Worm (Caenorhabditis elegans) whole organism, mixed stage, embryonic: ENCODE measurements around the gene daf-5.

Experiments
- M03D4.4 ChIP-seq: sonication (generic microtip); optimal IDR thresholded peaks from 2 replicates; lab custom pipeline; 2017; ENCODE audit warnings: mild to moderate bottlenecking, missing genetic modification characterization, missing compliant biosample characterization
- bed-3 ChIP-seq: fragments of 200-800 bp; sonication (Bioruptor generic); optimal IDR thresholded peaks from 3 replicates; lab custom pipeline; 2018; ENCODE audit warnings: mild to moderate bottlenecking, missing genetic modification characterization, moderate library complexity, missing compliant biosample characterization
- blmp-1 ChIP-seq: fragments of 150-350 bp; optimal IDR thresholded peaks from 2 replicates; lab custom pipeline; 2014; ENCODE audit warnings: missing biosample characterization, missing genetic modification characterization
- ceh-39 ChIP-seq: fragments of 150-350 bp; optimal IDR thresholded peaks from 2 replicates; lab custom pipeline; 2014; ENCODE audit warnings: missing biosample characterization, missing genetic modification characterization
- ceh-43 ChIP-seq: fragments of 200-800 bp; sonication (Bioruptor generic); optimal IDR thresholded peaks from 2 replicates; lab custom pipeline; 2018; ENCODE audit warnings: mild to moderate bottlenecking, missing genetic modification characterization, moderate library complexity, missing compliant biosample characterization
- ceh-83 ChIP-seq: fragments of 200-800 bp; sonication (Bioruptor generic); optimal IDR thresholded peaks from 2 replicates; lab custom pipeline; 2018; ENCODE audit warnings: mild to moderate bottlenecking, missing genetic modification characterization, missing compliant biosample characterization
- ces-1 ChIP-seq: fragments of 150-350 bp; optimal IDR thresholded peaks from 2 replicates; lab custom pipeline; 2014; ENCODE audit warnings: missing biosample characterization, missing genetic modification reagents, missing genetic modification characterization
- cnd-1 ChIP-seq: fragments of 200-800 bp; sonication (Bioruptor generic); optimal IDR thresholded peaks from 2 replicates; lab custom pipeline; 2018; ENCODE audit warnings: mild to moderate bottlenecking, missing genetic modification characterization, missing compliant biosample characterization
- drap-1 ChIP-seq: fragments of 200-800 bp; sonication (Bioruptor generic); optimal IDR thresholded peaks from 3 replicates; lab custom pipeline; 2018; ENCODE audit warnings: mild to moderate bottlenecking, missing genetic modification characterization, missing compliant biosample characterization
- elt-1 ChIP-seq: sonication (generic microtip); optimal IDR thresholded peaks from 2 replicates; lab custom pipeline; 2017; ENCODE audit warnings: missing genetic modification characterization, mild to moderate bottlenecking, missing compliant biosample characterization, antibody characterized with exemption, moderate library complexity, borderline replicate concordance; ENCODE audit not compliant: insufficient read depth
- flh-1 ChIP-seq: fragments of 200-800 bp; sonication (Bioruptor generic); optimal IDR thresholded peaks from 2 replicates; lab custom pipeline; 2018; ENCODE audit warnings: mild to moderate bottlenecking, missing genetic modification characterization, moderate library complexity, missing compliant biosample characterization
- ham-2 ChIP-seq: fragments of 200-800 bp; sonication (Bioruptor generic); optimal IDR thresholded peaks from 2 replicates; lab custom pipeline; 2018; ENCODE audit warnings: mild to moderate bottlenecking, missing genetic modification characterization, missing compliant biosample characterization
- hlh-1 ChIP-seq: fragments of 150-350 bp; optimal IDR thresholded peaks from 2 replicates; lab custom pipeline; 2014; ENCODE audit warnings: missing biosample characterization, missing genetic modification reagents, missing genetic modification characterization
- lin-32 ChIP-seq: fragments of 200-800 bp; sonication (Bioruptor generic); optimal IDR thresholded peaks from 2 replicates; lab custom pipeline; 2018; ENCODE audit warnings: mild to moderate bottlenecking, missing genetic modification characterization, missing compliant biosample characterization
- lsy-2 ChIP-seq: fragments of 150-350 bp; optimal IDR thresholded peaks from 2 replicates; lab custom pipeline; 2014; ENCODE audit warnings: missing biosample characterization, missing genetic modification characterization
- mab-5 ChIP-seq: fragments of 150-350 bp; optimal IDR thresholded peaks from 2 replicates; lab custom pipeline; 2014; ENCODE audit warnings: missing biosample characterization, missing genetic modification characterization
- mep-1 ChIP-seq: fragments of 150-350 bp; optimal IDR thresholded peaks from 2 replicates; lab custom pipeline; 2017; ENCODE audit warnings: missing biosample characterization, missing genetic modification reagents, missing genetic modification characterization, inconsistent platforms
- mls-2 ChIP-seq: sonication (generic microtip); optimal IDR thresholded peaks from 2 replicates; lab custom pipeline; 2016; ENCODE audit warnings: mild to moderate bottlenecking, missing genetic modification characterization, moderate library complexity, missing compliant biosample characterization
- nhr-12 ChIP-seq: fragments of 150-350 bp; optimal IDR thresholded peaks from 2 replicates; lab custom pipeline; 2014; ENCODE audit warnings: missing biosample characterization, missing genetic modification characterization
- nhr-2 ChIP-seq: fragments of 150-350 bp; optimal IDR thresholded peaks from 2 replicates; lab custom pipeline; 2014; ENCODE audit warnings: missing biosample characterization, missing genetic modification characterization
- nhr-237 ChIP-seq: fragments of 150-350 bp; optimal IDR thresholded peaks from 2 replicates; lab custom pipeline; 2014; ENCODE audit warnings: missing biosample characterization, missing genetic modification characterization
- pha-4 ChIP-seq: fragments of 150-350 bp; optimal IDR thresholded peaks from 2 replicates; lab custom pipeline; 2018; ENCODE audit warnings: missing biosample characterization, missing genetic modification reagents, missing genetic modification characterization
- snpc-4 ChIP-seq: fragments of 150-350 bp; optimal IDR thresholded peaks from 2 replicates; lab custom pipeline; 2014; ENCODE audit warnings: missing biosample characterization, missing genetic modification characterization
- sptf-1 ChIP-seq: sonication (generic microtip); optimal IDR thresholded peaks from 2 replicates; lab custom pipeline; 2017; ENCODE audit warnings: mild to moderate bottlenecking, missing genetic modification characterization, moderate library complexity, missing compliant biosample characterization
- tbx-8 ChIP-seq: fragments of 200-800 bp; sonication (Bioruptor generic); optimal IDR thresholded peaks from 2 replicates; lab custom pipeline; 2018; ENCODE audit warnings: mild to moderate bottlenecking, missing genetic modification characterization, moderate library complexity, missing compliant biosample characterization
- unc-120 ChIP-seq: sonication (generic microtip); optimal IDR thresholded peaks from 2 replicates; lab custom pipeline; 2017; ENCODE audit warnings: missing genetic modification characterization, missing compliant biosample characterization; ENCODE audit not compliant: poor library complexity, severe bottlenecking
- unc-62 ChIP-seq: fragments of 150-350 bp; optimal IDR thresholded peaks from 2 replicates; lab custom pipeline; 2014; ENCODE audit warnings: missing biosample characterization, missing genetic modification reagents, missing genetic modification characterization
- zip-8 ChIP-seq: fragments of 150-350 bp; optimal IDR thresholded peaks from 2 replicates; lab custom pipeline; 2014; ENCODE audit warnings: missing biosample characterization, missing genetic modification characterization
- ztf-11 ChIP-seq: fragments of 150-350 bp; optimal IDR thresholded peaks from 2 replicates; lab custom pipeline; 2014; ENCODE audit warnings: missing biosample characterization, missing genetic modification characterization

The daf-5 gene

ce11 chrII:14049097-14049496 lies 3.0 kb downstream of the daf-5 start:
- TF ChIP-seq ceh-43 (GFP tag; lab: Kevin White, UChicago) (no peak), unc-62 (GFP tag; lab: Kevin White, UChicago) (peak; percentile 68), hlh-1 (tag; lab: Kevin White, UChicago) (peak; percentile 90), elt-1 (peak; percentile 30), ham-2 (GFP tag; lab: Kevin White, UChicago) (peak; percentile 30), mab-5 (tag; lab: Kevin White, UChicago) (no peak), unc-120 (tag; lab: Kevin White, UChicago) (peak; percentile 65)
- TF ChIP-seq, all 35 proteins: peak for 5

- TF ChIP-seq hlh-1 (tag; lab: Kevin White, UChicago): peak; percentile 5
- no peak for TF ChIP-seq mls-2 (tag; lab: Kevin White, UChicago)
- peak; percentile 33 for TF ChIP-seq blmp-1 (tag; lab: Kevin White, UChicago)
- TF ChIP-seq, all 35 proteins: peak for 2
Measured at ce11 chrII:14046491-14046890, 5.6 kb downstream of the daf-5 start.

- TF ChIP-seq ces-1 (no peak), ztf-11 (tag; lab: Kevin White, UChicago) (no peak), ceh-39 (no peak), flh-1 (GFP tag; lab: Kevin White, UChicago) (no peak), unc-120 (tag; lab: Kevin White, UChicago) (no peak), tbx-8 (GFP tag; lab: Kevin White, UChicago) (no peak), nhr-2 (tag; lab: Kevin White, UChicago) (no peak), ceh-83 (GFP tag; lab: Kevin White, UChicago) (no peak), cnd-1 (tag; lab: Kevin White, UChicago) (no peak), mep-1 (tag; lab: Kevin White, UChicago) (no peak)
Measured at ce11 chrII:14045934-14046470, 6.1 kb downstream of the daf-5 start.

ce11 chrII:14045235-14045634 lies 6.9 kb downstream of the daf-5 start:
- TF ChIP-seq ces-1: no peak
- no peak for TF ChIP-seq cnd-1 (tag; lab: Kevin White, UChicago)
- no peak for TF ChIP-seq blmp-1 (tag; lab: Kevin White, UChicago)
- no peak for TF ChIP-seq zip-8 (tag; lab: Kevin White, UChicago)
- no peak for TF ChIP-seq bed-3 (GFP tag; lab: Kevin White, UChicago)
- TF ChIP-seq nhr-237 (tag; lab: Kevin White, UChicago): no peak
- no peak for TF ChIP-seq lin-32 (GFP tag; lab: Kevin White, UChicago)
- TF ChIP-seq mls-2 (tag; lab: Kevin White, UChicago): no peak
- TF ChIP-seq elt-1: no peak
- TF ChIP-seq sptf-1 (tag; lab: Kevin White, UChicago): no peak
- no peak for TF ChIP-seq unc-62 (GFP tag; lab: Kevin White, UChicago)
- TF ChIP-seq hlh-1 (tag; lab: Kevin White, UChicago): no peak
- no peak for TF ChIP-seq snpc-4 (tag; lab: Kevin White, UChicago)
- TF ChIP-seq M03D4.4: no peak
- TF ChIP-seq mep-1 (tag; lab: Kevin White, UChicago): no peak
- TF ChIP-seq pha-4: no peak
- no peak for TF ChIP-seq lsy-2 (tag; lab: Kevin White, UChicago)
- no peak for TF ChIP-seq ztf-11 (tag; lab: Kevin White, UChicago)
- no peak for TF ChIP-seq drap-1
- TF ChIP-seq nhr-12 (tag; lab: Kevin White, UChicago): no peak

ce11 chrII:14044199-14044598 lies 7.9 kb downstream of the daf-5 start:
- peak; percentile 3 for TF ChIP-seq unc-120 (tag; lab: Kevin White, UChicago)
- no peak for TF ChIP-seq flh-1 (GFP tag; lab: Kevin White, UChicago)
- TF ChIP-seq, all 35 proteins: peak for 1
